Worm (Caenorhabditis elegans): ENCODE measurements around the gene F52H2.1.

The F52H2.1 gene

ce11 chrX:2549322-2549721, 23.6 kb upstream of the F52H2.1 start (continued):
- TF ChIP-seq nfya-1 (tag; optimal IDR thresholded peaks at IDR 0.05) (peak; percentile 40), fkh-10 (GFP tag; optimal IDR thresholded peaks at IDR 0.05) (peak; percentile 41), ceh-22 (tag; optimal IDR thresholded peaks at IDR 0.05) (no peak), syd-9 (tag; optimal IDR thresholded peaks at IDR 0.05) (peak; percentile 81), K02D7.2 (tag; optimal IDR thresholded peaks at IDR 0.05) (peak; percentile 81), tbx-7 (tag; optimal IDR thresholded peaks at IDR 0.05) (peak; percentile 50), ets-4 (tag; optimal IDR thresholded peaks at IDR 0.05) (peak; percentile 25), ceh-34 (tag; optimal IDR thresholded peaks at IDR 0.05) (peak; percentile 73), tbx-2 (tag; optimal IDR thresholded peaks at IDR 0.05) (peak; percentile 79), pat-9 (tag; optimal IDR thresholded peaks at IDR 0.05) (peak; percentile 85), Y22D7AL.16 (tag; optimal IDR thresholded peaks at IDR 0.05) (peak; percentile 75), unc-3 (GFP tag; conservative IDR thresholded peaks at IDR 0.05) (peak; percentile 82), unc-3 (tag; optimal IDR thresholded peaks at IDR 0.05) (peak; percentile 64), ceh-30 (tag; optimal IDR thresholded peaks at IDR 0.05) (no peak), pax-1 (tag; optimal IDR thresholded peaks at IDR 0.05) (no peak), zip-5 (tag; optimal IDR thresholded peaks at IDR 0.05) (peak; percentile 54), ceh-9 (tag; optimal IDR thresholded peaks at IDR 0.05) (peak; percentile 64), hlh-8 (tag; optimal IDR thresholded peaks at IDR 0.05) (peak; percentile 32), hlh-15 (tag; optimal IDR thresholded peaks at IDR 0.05) (peak; percentile 76), ceh-31 (tag; optimal IDR thresholded peaks at IDR 0.05) (peak; percentile 62), pag-3 (tag; optimal IDR thresholded peaks at IDR 0.05; ENCODE audit: borderline replicate concordance) (no peak), ahr-1 (tag; optimal IDR thresholded peaks at IDR 0.05) (peak; percentile 51), che-1 (tag; optimal IDR thresholded peaks at IDR 0.05) (peak; percentile 86), unc-42 (tag; optimal IDR thresholded peaks at IDR 0.05) (peak; percentile 53), ceh-19 (GFP tag; optimal IDR thresholded peaks at IDR 0.05) (peak; percentile 85), ceh-18 (tag; optimal IDR thresholded peaks at IDR 0.05) (peak; percentile 83), lim-6 (tag; optimal IDR thresholded peaks at IDR 0.05) (no peak), F13H6.1 (tag; optimal IDR thresholded peaks at IDR 0.05) (peak; percentile 54), fax-1 (tag; optimal IDR thresholded peaks at IDR 0.05) (peak; percentile 81)

- no peak for TF ChIP-seq zip-5 (tag; optimal IDR thresholded peaks at IDR 0.05)
- peak; percentile 64 for TF ChIP-seq unc-42 (tag; optimal IDR thresholded peaks at IDR 0.05)
Observed at ce11 chrX:2550665-2551064, 22.2 kb upstream of the F52H2.1 start.

ce11 chrX:2551450-2551849, 21.4 kb upstream of the F52H2.1 start:
- TF ChIP-seq hlh-30 (tag; optimal IDR thresholded peaks at IDR 0.05; ENCODE audit: insufficient read depth) (no peak), ets-4 (tag; optimal IDR thresholded peaks at IDR 0.05) (no peak), gmeb-2 (tag; optimal IDR thresholded peaks at IDR 0.05) (no peak), che-1 (tag; optimal IDR thresholded peaks at IDR 0.05) (no peak), fkh-10 (GFP tag; optimal IDR thresholded peaks at IDR 0.05) (no peak), unc-42 (tag; optimal IDR thresholded peaks at IDR 0.05) (no peak), ttx-3 (tag; optimal IDR thresholded peaks at IDR 0.05) (no peak), ceh-31 (tag; optimal IDR thresholded peaks at IDR 0.05) (no peak), tbx-2 (tag; optimal IDR thresholded peaks at IDR 0.05) (no peak), nfya-1 (tag; optimal IDR thresholded peaks at IDR 0.05) (no peak), dve-1 (tag; optimal IDR thresholded peaks at IDR 0.05) (no peak), pqm-1 (tag; optimal IDR thresholded peaks at IDR 0.05) (no peak)

- TF ChIP-seq rnt-1 (tag; optimal IDR thresholded peaks at IDR 0.05) (peak; percentile 1), ttx-3 (tag; optimal IDR thresholded peaks at IDR 0.05) (no peak), ceh-2 (tag; optimal IDR thresholded peaks at IDR 0.05) (no peak), tbx-7 (tag; optimal IDR thresholded peaks at IDR 0.05) (no peak), lin-11 (tag; optimal IDR thresholded peaks at IDR 0.05) (no peak), ceh-14 (tag; optimal IDR thresholded peaks at IDR 0.05) (no peak), eyg-1 (tag; optimal IDR thresholded peaks at IDR 0.05) (no peak), Y22D7AL.16 (tag; optimal IDR thresholded peaks at IDR 0.05) (no peak), ref-2 (tag; optimal IDR thresholded peaks at IDR 0.05) (peak; percentile 34), che-1 (tag; optimal IDR thresholded peaks at IDR 0.05) (no peak), ceh-9 (tag; optimal IDR thresholded peaks at IDR 0.05) (no peak), madf-2 (tag; optimal IDR thresholded peaks at IDR 0.05) (no peak), ahr-1 (tag; optimal IDR thresholded peaks at IDR 0.05) (no peak), sdc-2 (tag; optimal IDR thresholded peaks at IDR 0.05) (no peak), odd-2 (tag; optimal IDR thresholded peaks at IDR 0.05) (no peak), F13H6.1 (tag; optimal IDR thresholded peaks at IDR 0.05) (no peak), ceh-6 (GFP tag; optimal IDR thresholded peaks at IDR 0.05) (peak; percentile 47), pat-9 (tag; optimal IDR thresholded peaks at IDR 0.05) (no peak), pha-2 (tag; optimal IDR thresholded peaks at IDR 0.05) (no peak), gmeb-2 (tag; optimal IDR thresholded peaks at IDR 0.05) (no peak), fax-1 (tag; optimal IDR thresholded peaks at IDR 0.05) (no peak), nhr-232 (tag; optimal IDR thresholded peaks at IDR 0.05) (no peak), ceh-19 (GFP tag; optimal IDR thresholded peaks at IDR 0.05) (peak; percentile 19), C08G9.2 (tag; optimal IDR thresholded peaks at IDR 0.05) (no peak)
Observed at ce11 chrX:2552210-2552674, 20.7 kb upstream of the F52H2.1 start, which contains the start of gene aat-3. Gene aat-3, plus strand, starts transcription at chrX:2552260.
